Worm (Caenorhabditis elegans) whole organism, late embryonic: ENCODE measurements around the gene C39B5.14.

ENCODE experiments used
- C38D4.7 ChIP-seq: fragments of 200-800 bp; sonication (Bioruptor generic); optimal IDR thresholded peaks from 2 replicates; lab custom pipeline; 2018; ENCODE audit warnings: mild to moderate bottlenecking, missing genetic modification characterization, moderate library complexity, missing compliant biosample characterization
- K09A11.1 ChIP-seq: sonication (generic microtip); optimal IDR thresholded peaks from 2 replicates; lab custom pipeline; 2017; ENCODE audit warnings: antibody characterized with exemption, mild to moderate bottlenecking, missing genetic modification characterization, missing compliant biosample characterization; ENCODE audit not compliant: insufficient read depth
- ahr-1 ChIP-seq: sonication (generic microtip); optimal IDR thresholded peaks from 2 replicates; lab custom pipeline; 2016; ENCODE audit warnings: missing genetic modification characterization, missing compliant biosample characterization
- ceh-22 ChIP-seq: sonication (generic microtip); optimal IDR thresholded peaks from 2 replicates; lab custom pipeline; 2017; ENCODE audit warnings: missing biosample characterization, missing genetic modification characterization
- ceh-9 ChIP-seq: sonication (generic microtip); optimal IDR thresholded peaks from 2 replicates; lab custom pipeline; 2016; ENCODE audit warnings: mild to moderate bottlenecking, missing genetic modification characterization, inconsistent platforms, missing compliant biosample characterization
- ets-4 ChIP-seq: sonication (generic microtip); optimal IDR thresholded peaks from 2 replicates; lab custom pipeline; 2016; ENCODE audit warnings: missing genetic modification characterization, missing compliant biosample characterization
- fkh-10 ChIP-seq: fragments of 150-350 bp; optimal IDR thresholded peaks from 2 replicates; lab custom pipeline; 2014; ENCODE audit warnings: missing biosample characterization, missing genetic modification reagents, missing genetic modification characterization
- gmeb-2 ChIP-seq: sonication (generic microtip); optimal IDR thresholded peaks from 2 replicates; lab custom pipeline; 2016; ENCODE audit warnings: missing genetic modification characterization, inconsistent platforms, missing compliant biosample characterization
- lin-11 ChIP-seq: fragments of 200-800 bp; sonication (Bioruptor generic); optimal IDR thresholded peaks from 2 replicates; lab custom pipeline; 2018; ENCODE audit warnings: mild to moderate bottlenecking, missing genetic modification characterization, missing compliant biosample characterization
- zip-5 ChIP-seq: sonication (generic microtip); optimal IDR thresholded peaks from 2 replicates; lab custom pipeline; 2016; ENCODE audit warnings: missing genetic modification characterization, missing compliant biosample characterization

- no peak for TF ChIP-seq zip-5 (tag; lab: Kevin White, UChicago)
- TF ChIP-seq ahr-1 (tag; lab: Kevin White, UChicago): no peak
- no peak for TF ChIP-seq C38D4.7 (GFP tag; lab: Kevin White, UChicago)
- TF ChIP-seq K09A11.1 (tag; lab: Kevin White, UChicago): no peak
- TF ChIP-seq fkh-10 (GFP tag; lab: Kevin White, UChicago): no peak
- no peak for TF ChIP-seq ets-4 (tag; lab: Kevin White, UChicago)
- no peak for TF ChIP-seq gmeb-2 (tag; lab: Kevin White, UChicago)
- no peak for TF ChIP-seq lin-11 (tag; lab: Kevin White, UChicago)
- no peak for TF ChIP-seq ceh-22 (tag; lab: Kevin White, UChicago)
- no peak for TF ChIP-seq ceh-9 (tag; lab: Kevin White, UChicago)
Measured at ce11 chrIII:2232360-2232759, 21.1 kb downstream of the C39B5.14 start, which contains the start of gene fbxa-47.
